Worm (Caenorhabditis elegans) whole organism, L3 larva: ENCODE measurements around the gene F59B2.8.
"Not testable (repeated sequence)": the region's sequence is repeated elsewhere in the genome, so short reads cannot be mapped to it uniquely, and the experiment has no call there.

Experiments
- R02D3.7 ChIP-seq: fragments of 150-350 bp; optimal IDR thresholded peaks from 2 replicates; lab custom pipeline; 2014; ENCODE audit warnings: missing biosample characterization, missing genetic modification characterization
- ZK546.5 ChIP-seq: sonication (generic microtip); optimal IDR thresholded peaks from 2 replicates; lab custom pipeline; 2017; ENCODE audit warnings: missing biosample characterization, missing genetic modification characterization
- aly-2 ChIP-seq: fragments of 150-350 bp; optimal IDR thresholded peaks from 2 replicates; lab custom pipeline; 2014; ENCODE audit warnings: missing biosample characterization, missing genetic modification characterization
- ama-1 ChIP-seq: fragments of 150-350 bp; optimal IDR thresholded peaks from 2 replicates; lab custom pipeline; 2018
- ceh-16 ChIP-seq: sonication (generic microtip); optimal IDR thresholded peaks from 2 replicates; lab custom pipeline; 2017; ENCODE audit warnings: missing biosample characterization, missing genetic modification characterization
- ceh-28 ChIP-seq: fragments of 150-350 bp; optimal IDR thresholded peaks from 2 replicates; lab custom pipeline; 2014; ENCODE audit warnings: missing biosample characterization, missing genetic modification reagents, missing genetic modification characterization
- ceh-82 ChIP-seq: fragments of 150-350 bp; optimal IDR thresholded peaks from 2 replicates; lab custom pipeline; 2014; ENCODE audit warnings: missing biosample characterization, missing genetic modification characterization
- ceh-9 ChIP-seq: sonication (generic microtip); optimal IDR thresholded peaks from 2 replicates; lab custom pipeline; 2018; ENCODE audit warnings: missing biosample characterization, missing genetic modification characterization
- daf-12 ChIP-seq: fragments of 150-350 bp; optimal IDR thresholded peaks from 2 replicates; lab custom pipeline; 2014; ENCODE audit warnings: missing biosample characterization, missing genetic modification reagents, missing genetic modification characterization
- egl-27 ChIP-seq: sonication (generic microtip); optimal IDR thresholded peaks from 4 replicates; lab custom pipeline; 2017; ENCODE audit warnings: missing biosample characterization, missing genetic modification reagents, missing genetic modification characterization
- elt-1 ChIP-seq: fragments of 150-350 bp; optimal IDR thresholded peaks from 2 replicates; lab custom pipeline; 2014; ENCODE audit warnings: missing biosample characterization, missing genetic modification characterization
- elt-2 ChIP-seq: sonication (generic microtip); optimal IDR thresholded peaks from 2 replicates; lab custom pipeline; 2016; ENCODE audit warnings: missing genetic modification reagents, mild to moderate bottlenecking, missing genetic modification characterization, missing compliant biosample characterization
- elt-3 ChIP-seq, 3 experiments: fragments of 150-350 bp in 1 of 3; sonication (generic microtip) in 2 of 3; optimal IDR thresholded peaks; 2 replicates in 2 of 3; 4 replicates in 1 of 3; lab custom pipeline; 2014 to 2017; ENCODE audit warnings: missing biosample characterization in 3 of 3, missing genetic modification characterization in 3 of 3
- fkh-10 ChIP-seq: sonication (generic microtip); optimal IDR thresholded peaks from 2 replicates; lab custom pipeline; 2017; ENCODE audit warnings: missing biosample characterization, missing genetic modification reagents, missing genetic modification characterization
- fkh-2 ChIP-seq: fragments of 150-350 bp; optimal IDR thresholded peaks from 2 replicates; lab custom pipeline; 2014; ENCODE audit warnings: missing biosample characterization, missing genetic modification reagents, missing genetic modification characterization
- fos-1 ChIP-seq: fragments of 150-350 bp; optimal IDR thresholded peaks from 2 replicates; lab custom pipeline; 2014; ENCODE audit warnings: missing biosample characterization, missing genetic modification characterization
- jun-1 ChIP-seq: fragments of 150-350 bp; optimal IDR thresholded peaks from 2 replicates; lab custom pipeline; 2014; ENCODE audit warnings: missing biosample characterization, missing genetic modification reagents, missing genetic modification characterization
- lin-15B ChIP-seq: fragments of 150-350 bp; optimal IDR thresholded peaks from 2 replicates; lab custom pipeline; 2014; ENCODE audit warnings: missing biosample characterization, missing genetic modification characterization
- lin-39 ChIP-seq: fragments of 150-350 bp; optimal IDR thresholded peaks from 2 replicates; lab custom pipeline; 2018; ENCODE audit warnings: missing biosample characterization, missing genetic modification reagents, missing genetic modification characterization
- lsy-12 ChIP-seq: sonication (generic microtip); optimal IDR thresholded peaks from 2 replicates; lab custom pipeline; 2016; ENCODE audit warnings: mild to moderate bottlenecking, missing genetic modification characterization, missing compliant biosample characterization
- mdl-1 ChIP-seq: fragments of 150-350 bp; optimal IDR thresholded peaks from 2 replicates; lab custom pipeline; 2014; ENCODE audit warnings: missing biosample characterization, missing genetic modification characterization
- mml-1 ChIP-seq: fragments of 150-350 bp; sonication (generic microtip); optimal IDR thresholded peaks from 3 replicates; lab custom pipeline; 2014; ENCODE audit warnings: missing biosample characterization, missing genetic modification characterization
- nhr-11 ChIP-seq: fragments of 150-350 bp; optimal IDR thresholded peaks from 2 replicates; lab custom pipeline; 2014; ENCODE audit warnings: missing biosample characterization, missing genetic modification characterization
- nhr-23 ChIP-seq: fragments of 150-350 bp; optimal IDR thresholded peaks from 2 replicates; lab custom pipeline; 2014; ENCODE audit warnings: missing biosample characterization, missing genetic modification reagents, missing genetic modification characterization
- nhr-237 ChIP-seq: fragments of 150-350 bp; optimal IDR thresholded peaks from 2 replicates; lab custom pipeline; 2014; ENCODE audit warnings: missing biosample characterization, missing genetic modification characterization
- nhr-25 ChIP-seq: sonication (generic microtip); optimal IDR thresholded peaks from 2 replicates; lab custom pipeline; 2017; ENCODE audit warnings: missing biosample characterization, missing genetic modification characterization
- nhr-28 ChIP-seq: fragments of 150-350 bp; optimal IDR thresholded peaks from 2 replicates; lab custom pipeline; 2014; ENCODE audit warnings: missing biosample characterization, missing genetic modification characterization
- nhr-43 ChIP-seq: sonication (generic microtip); optimal IDR thresholded peaks from 2 replicates; lab custom pipeline; 2016; ENCODE audit warnings: mild to moderate bottlenecking, missing genetic modification characterization, missing compliant biosample characterization; ENCODE audit not compliant: poor library complexity, severe bottlenecking
- nhr-67 ChIP-seq: fragments of 150-350 bp; optimal IDR thresholded peaks from 2 replicates; lab custom pipeline; 2014; ENCODE audit warnings: missing biosample characterization, missing genetic modification characterization
- nhr-76 ChIP-seq: fragments of 150-350 bp; sonication (generic microtip); optimal IDR thresholded peaks from 5 replicates; lab custom pipeline; 2014; ENCODE audit warnings: missing biosample characterization, missing genetic modification characterization
- nhr-77 ChIP-seq: fragments of 150-350 bp; optimal IDR thresholded peaks from 2 replicates; lab custom pipeline; 2014; ENCODE audit warnings: missing biosample characterization, missing genetic modification characterization
- pqm-1 ChIP-seq: fragments of 150-350 bp; optimal IDR thresholded peaks from 2 replicates; lab custom pipeline; 2017; ENCODE audit warnings: missing biosample characterization, missing genetic modification characterization, inconsistent platforms
- sea-2 ChIP-seq: fragments of 150-350 bp; sonication (generic microtip); optimal IDR thresholded peaks from 4 replicates; lab custom pipeline; 2014; ENCODE audit warnings: missing biosample characterization, missing genetic modification reagents, missing genetic modification characterization
- skn-1 ChIP-seq: fragments of 150-350 bp; optimal IDR thresholded peaks from 2 replicates; lab custom pipeline; 2014; ENCODE audit warnings: missing biosample characterization, missing genetic modification characterization
- snpc-4 ChIP-seq: fragments of 150-350 bp; optimal IDR thresholded peaks from 2 replicates; lab custom pipeline; 2014; ENCODE audit warnings: missing biosample characterization, missing genetic modification characterization
- tbx-2 ChIP-seq: sonication (generic microtip); optimal IDR thresholded peaks from 2 replicates; lab custom pipeline; 2016; ENCODE audit warnings: mild to moderate bottlenecking, missing genetic modification characterization, missing compliant biosample characterization
- unc-39 ChIP-seq: sonication (generic microtip); optimal IDR thresholded peaks from 4 replicates; lab custom pipeline; 2017; ENCODE audit warnings: missing biosample characterization, missing genetic modification characterization
- unc-62 ChIP-seq: fragments of 150-350 bp; sonication (generic microtip); optimal IDR thresholded peaks from 4 replicates; lab custom pipeline; 2014; ENCODE audit warnings: missing biosample characterization, missing genetic modification reagents, missing genetic modification characterization
- zag-1 ChIP-seq: fragments of 150-350 bp; optimal IDR thresholded peaks from 2 replicates; lab custom pipeline; 2014; ENCODE audit warnings: missing biosample characterization, missing genetic modification characterization
- ztf-11 ChIP-seq: fragments of 150-350 bp; optimal IDR thresholded peaks from 2 replicates; lab custom pipeline; 2014; ENCODE audit warnings: missing biosample characterization, missing genetic modification characterization
- ztf-4 ChIP-seq: fragments of 150-350 bp; optimal IDR thresholded peaks from 2 replicates; lab custom pipeline; 2014; ENCODE audit warnings: missing biosample characterization, missing genetic modification characterization

F59B2.8 gene

ce11 chrIII:8997821-8998220 lies 12.2 kb downstream of the F59B2.8 start:
- no peak for TF ChIP-seq nhr-28 (tag; lab: Kevin White, UChicago)
- TF ChIP-seq elt-3 (tag; optimal IDR thresholded peaks at IDR 0.05; lab: Kevin White, UChicago) = no peak
- TF ChIP-seq unc-62 (GFP tag; lab: Kevin White, UChicago) = no peak
- TF ChIP-seq pqm-1 (tag; lab: Kevin White, UChicago) = peak; percentile 47
- TF ChIP-seq skn-1 = no peak
- no peak for TF ChIP-seq nhr-25 (tag; lab: Kevin White, UChicago)
- peak; percentile 79 for TF ChIP-seq elt-2 (tag; lab: Kevin White, UChicago)
- TF ChIP-seq tbx-2 (tag; lab: Kevin White, UChicago) = no peak
- TF ChIP-seq mml-1 (tag; lab: Kevin White, UChicago) = no peak
- TF ChIP-seq, all 47 proteins: peak for 2

ce11 chrIII:8996686-8997085 lies 13.3 kb downstream of the F59B2.8 start, which contains the start of gene skat-1:
Gene skat-1, minus strand, starts transcription at chrIII:8996786.
- TF ChIP-seq lsy-12 (tag; lab: Kevin White, UChicago) = no peak
- no peak for TF ChIP-seq lin-15B (tag; lab: Kevin White, UChicago)
- no peak for TF ChIP-seq jun-1 (tag; lab: Kevin White, UChicago)
- no peak for TF ChIP-seq sea-2 (GFP tag; lab: Kevin White, UChicago)
- TF ChIP-seq ceh-16 = no peak
- TF ChIP-seq egl-27 (tag; lab: Kevin White, UChicago) = no peak
- no peak for TF ChIP-seq nhr-76
- TF ChIP-seq nhr-77 (tag; lab: Kevin White, UChicago) = no peak
- no peak for TF ChIP-seq nhr-67
- no peak for TF ChIP-seq ztf-11 (tag; lab: Kevin White, UChicago)
- no peak for TF ChIP-seq nhr-23 (tag; lab: Kevin White, UChicago)
- no peak for TF ChIP-seq daf-12 (tag; lab: Kevin White, UChicago)
- TF ChIP-seq ceh-9 (tag; lab: Kevin White, UChicago) = no peak
- no peak for TF ChIP-seq ztf-4 (tag; lab: Kevin White, UChicago)
- no peak for TF ChIP-seq ceh-28
- no peak for TF ChIP-seq fos-1 (tag; lab: Kevin White, UChicago)
- TF ChIP-seq elt-1 (tag; lab: Kevin White, UChicago) = no peak
- TF ChIP-seq zag-1 (tag; lab: Kevin White, UChicago) = no peak
- TF ChIP-seq nhr-28 (tag; lab: Kevin White, UChicago) = no peak

DNA sequence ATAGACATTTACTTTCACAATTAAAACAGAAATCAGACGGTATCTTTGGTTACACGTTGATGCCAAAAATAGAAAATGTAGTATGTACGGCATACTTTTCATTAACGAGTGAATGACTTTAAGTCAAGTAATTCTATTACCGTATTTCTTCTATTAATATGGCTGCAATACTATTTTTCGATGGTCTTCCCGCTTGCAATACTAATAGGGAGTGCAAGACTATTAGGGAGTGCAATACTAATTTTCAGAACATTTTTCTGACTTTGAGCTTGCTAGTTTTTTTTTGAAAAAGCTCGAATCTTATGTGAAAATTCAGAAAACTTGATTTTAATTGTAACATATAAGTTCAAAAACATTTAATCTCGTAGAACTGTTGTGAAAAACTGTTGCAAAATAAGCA lies 20.2 kb downstream of the F59B2.8 start, which contains the start of gene R08D7.7:
Gene R08D7.7 (plus strand): TSS at position 301 of the 400 bp plus-strand sequence.
- not testable (repeated sequence) for TF ChIP-seq ceh-82; fkh-2 (tag; lab: Kevin White, UChicago); ceh-28

DNA sequence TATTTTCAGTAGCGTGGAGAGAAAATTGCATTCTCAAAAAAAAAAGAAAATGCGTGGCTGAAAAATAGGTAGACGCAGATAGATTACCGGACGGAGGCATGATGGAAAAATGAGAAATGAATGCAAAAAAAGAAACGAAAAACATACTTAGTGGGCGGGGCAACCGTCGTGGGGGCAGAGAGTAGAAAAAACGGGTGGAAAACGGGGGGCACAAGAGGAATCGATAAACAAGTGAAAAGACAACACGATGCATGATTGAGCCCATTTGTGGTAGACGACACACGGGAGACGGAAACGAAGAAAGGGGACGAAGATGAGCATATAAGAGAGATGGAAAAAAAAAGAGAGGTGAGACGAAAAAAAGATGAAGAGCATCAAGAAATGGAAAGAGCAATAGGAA lies 21.5 kb downstream of the F59B2.8 start:
- TF ChIP-seq nhr-23 (tag; lab: Kevin White, UChicago) = no peak
- peak; percentile 15 for TF ChIP-seq lin-39 (tag; lab: Kevin White, UChicago)

DNA sequence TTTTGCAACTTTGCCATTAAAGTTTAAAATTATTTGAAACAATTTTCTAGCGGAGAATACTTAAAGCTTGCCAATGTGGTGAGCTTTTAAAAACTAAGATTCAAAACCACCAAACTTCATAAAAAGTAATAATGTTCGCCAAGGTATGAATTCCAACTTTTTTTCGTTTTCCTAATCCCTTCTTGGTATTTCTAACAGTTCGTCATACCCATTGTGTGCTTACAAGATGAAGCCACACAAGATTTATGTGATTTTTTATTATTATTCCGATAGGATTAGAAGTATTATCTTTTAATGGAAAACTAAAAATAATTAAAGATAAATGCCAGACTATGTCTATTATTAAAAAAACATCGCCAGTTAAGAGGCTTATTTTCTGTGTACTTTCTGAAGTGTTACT lies 21.9 kb downstream of the F59B2.8 start:
- TF ChIP-seq unc-62 (GFP tag; lab: Kevin White, UChicago) (no peak), lsy-12 (tag; lab: Kevin White, UChicago) (no peak), fkh-10 (GFP tag; lab: Kevin White, UChicago) (no peak), ceh-9 (tag; lab: Kevin White, UChicago) (no peak), ama-1 (lab: Kevin White, UChicago) (no peak)

DNA sequence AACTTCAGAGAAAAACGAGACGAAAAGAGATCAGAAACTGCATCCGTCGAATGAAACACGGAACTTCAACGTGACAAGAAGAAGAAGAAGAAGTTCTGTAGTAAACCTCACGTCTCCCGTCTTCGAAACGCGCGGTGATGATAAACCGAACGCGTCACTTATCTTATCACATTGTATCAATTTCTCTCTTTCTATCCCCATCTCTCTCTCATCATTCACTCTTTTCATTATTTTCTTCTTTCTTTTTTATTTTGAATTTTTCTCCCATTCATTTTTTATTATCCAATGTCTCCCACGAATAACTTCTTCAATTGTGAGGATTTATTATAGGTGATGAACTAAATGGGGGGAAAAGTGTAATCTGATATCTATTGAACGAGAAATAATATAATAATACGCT lies 23.1 kb downstream of the F59B2.8 start:
- no peak for TF ChIP-seq nhr-77 (tag; lab: Kevin White, UChicago)
- TF ChIP-seq ZK546.5 = no peak
- no peak for TF ChIP-seq tbx-2 (tag; lab: Kevin White, UChicago)
- peak; percentile 73 for TF ChIP-seq nhr-23 (tag; lab: Kevin White, UChicago)
- no peak for TF ChIP-seq unc-39 (tag; lab: Kevin White, UChicago)
- TF ChIP-seq lsy-12 (tag; lab: Kevin White, UChicago) = no peak
- TF ChIP-seq nhr-237 = no peak
- TF ChIP-seq mml-1 (tag; lab: Kevin White, UChicago) = no peak
- no peak for TF ChIP-seq mdl-1
- peak; percentile 3 for TF ChIP-seq unc-62 (GFP tag; lab: Kevin White, UChicago)
- no peak for TF ChIP-seq daf-12 (tag; lab: Kevin White, UChicago)
- TF ChIP-seq lin-15B (tag; lab: Kevin White, UChicago) = no peak
- TF ChIP-seq elt-3 (tag; optimal IDR thresholded peaks at IDR 0.05; lab: Kevin White, UChicago) = peak; percentile 77 to 99 (median 96)
- TF ChIP-seq fos-1 (tag; lab: Kevin White, UChicago) = no peak
- TF ChIP-seq sea-2 (GFP tag; lab: Kevin White, UChicago) = no peak
- no peak for TF ChIP-seq ama-1 (lab: Kevin White, UChicago)
- TF ChIP-seq ztf-4 (tag; lab: Kevin White, UChicago) = no peak
- peak; percentile 48 for TF ChIP-seq R02D3.7 (tag; lab: Kevin White, UChicago)
- no peak for TF ChIP-seq jun-1 (tag; lab: Kevin White, UChicago)
- TF ChIP-seq skn-1 = no peak
- TF ChIP-seq elt-2 (tag; lab: Kevin White, UChicago) = peak; percentile 4
- no peak for TF ChIP-seq snpc-4 (tag; lab: Kevin White, UChicago)
- TF ChIP-seq nhr-43 = peak; percentile 63
- TF ChIP-seq nhr-25 (tag; lab: Kevin White, UChicago) = peak; percentile 2
- no peak for TF ChIP-seq nhr-11 (tag; lab: Kevin White, UChicago)
- TF ChIP-seq aly-2 (tag; lab: Kevin White, UChicago) = no peak
- TF ChIP-seq nhr-28 (tag; lab: Kevin White, UChicago) = no peak
